Fruit fly (Drosophila melanogaster): Measurements from ENCODE around the gene CG17712.

dm6 chr2L:1719971-1720370 is 32.0 kb downstream of the CG17712 start:
- TF ChIP-seq CG7101 (tag; optimal IDR thresholded peaks at IDR 0.05) (no peak), CG14711 (tag; optimal IDR thresholded peaks at IDR 0.05) (no peak), kay (GFP tag; ENCODE audit: borderline replicate concordance) (no peak), CG12768 (GFP tag; optimal IDR thresholded peaks at IDR 0.05) (no peak), Hr96 (GFP tag; optimal IDR thresholded peaks at IDR 0.05) (no peak), Crg-1 (GFP tag; optimal IDR thresholded peaks at IDR 0.05) (no peak), bab1 (GFP tag; optimal IDR thresholded peaks at IDR 0.05) (no peak), pad (GFP tag; optimal IDR thresholded peaks at IDR 0.05) (no peak), ovo (GFP tag; optimal IDR thresholded peaks at IDR 0.05) (no peak)

All from whole organism, adult.